Worm (Caenorhabditis elegans) whole organism, midembryonic: Measurements from ENCODE around the gene mrps-35.
"Not testable (repeated sequence)": the region's sequence is repeated elsewhere in the genome, so short reads cannot be mapped to it uniquely, and the experiment has no call there.

Source experiments
- T22C8.4 ChIP-seq: fragments of 200-800 bp; sonication (Bioruptor generic); IDR thresholded peaks from 2 replicates; pipeline ENCODE4 v1.3.6; 2022; ENCODE audit warnings: missing genetic modification characterization, missing compliant biosample characterization
- cog-1 ChIP-seq: sonication (generic microtip); optimal IDR thresholded peaks from 2 replicates; lab custom pipeline; 2016; ENCODE audit warnings: missing genetic modification characterization, missing compliant biosample characterization
- flt-1 ChIP-seq: fragments of 200-800 bp; sonication (Bioruptor generic); IDR thresholded peaks from 2 replicates; pipeline ENCODE4 v1.3.6; 2022; ENCODE audit warnings: missing genetic modification characterization, missing compliant biosample characterization
- klf-2 ChIP-seq: fragments of 200-800 bp; sonication (Bioruptor generic); conservative IDR thresholded peaks from 2 replicates; pipeline ENCODE4 v1.3.6; 2022; ENCODE audit warnings: missing genetic modification reagents, missing genetic modification characterization, missing compliant biosample characterization
- med-1 ChIP-seq: sonication (generic microtip); optimal IDR thresholded peaks from 2 replicates; lab custom pipeline; 2017; ENCODE audit warnings: missing genetic modification characterization, mild to moderate bottlenecking, missing compliant biosample characterization, antibody characterized with exemption, missing genetic modification reagents; ENCODE audit not compliant: insufficient read depth
- ref-1 ChIP-seq: fragments of 200-800 bp; sonication (Bioruptor generic); conservative IDR thresholded peaks from 2 replicates; pipeline ENCODE4 v1.3.6; 2022; ENCODE audit warnings: missing genetic modification reagents, missing genetic modification characterization, missing compliant biosample characterization
- tab-1 ChIP-seq: fragments of 200-800 bp; sonication (Bioruptor generic); IDR thresholded peaks from 2 replicates; pipeline ENCODE4 v1.3.6; 2022; ENCODE audit warnings: missing genetic modification characterization, missing compliant biosample characterization
- ztf-23 ChIP-seq: fragments of 200-800 bp; sonication (Bioruptor generic); IDR thresholded peaks from 2 replicates; pipeline ENCODE4 v1.3.6; 2022; ENCODE audit warnings: missing genetic modification reagents, missing genetic modification characterization, missing compliant biosample characterization
- ztf-29 ChIP-seq: fragments of 200-800 bp; sonication (Bioruptor generic); IDR thresholded peaks from 2 replicates; pipeline ENCODE4 v1.3.6; 2022; ENCODE audit warnings: missing genetic modification reagents, missing genetic modification characterization, missing compliant biosample characterization

Gene mrps-35

ce11 chrV:18993535-18993990 lies 12.5 kb downstream of the mrps-35 start, which contains the start of gene gtf-2F2:
Gene gtf-2F2, plus strand, starts transcription at chrV:18993940.
- TF ChIP-seq T22C8.4 (GFP tag; lab: Robert Waterston, UW) (peak; percentile 87), ref-1 (GFP tag; lab: Robert Waterston, UW) (no peak), tab-1 (no peak), ztf-23 (GFP tag; lab: Robert Waterston, UW) (no peak), ztf-29 (GFP tag; lab: Robert Waterston, UW) (no peak), med-1 (GFP tag; lab: Kevin White, UChicago) (no peak)

DNA sequence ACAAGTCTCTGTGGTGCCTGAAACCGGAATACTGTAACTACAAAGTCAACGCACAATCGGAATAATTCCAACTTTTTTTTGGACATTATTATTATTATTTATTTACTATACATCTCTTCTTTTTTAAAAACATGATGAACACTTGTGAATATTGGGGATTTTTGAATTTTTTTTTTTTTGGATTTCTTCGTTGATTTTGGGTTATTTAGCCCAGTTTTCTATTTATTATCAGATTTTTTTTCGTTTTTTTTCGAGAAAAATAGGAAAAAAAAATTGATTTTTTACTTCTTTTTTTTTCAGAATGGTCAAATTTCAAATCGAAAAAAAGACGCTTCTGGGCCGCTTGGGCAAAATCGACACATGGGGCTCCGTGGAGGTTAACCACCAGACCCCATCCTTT lies 16.9 kb downstream of the mrps-35 start, which contains the start of gene tgt-2:
Gene tgt-2, plus strand, starts transcription at position 301 of the 400 bp plus-strand sequence.
- no peak for TF ChIP-seq T22C8.4 (GFP tag; lab: Robert Waterston, UW)
- TF ChIP-seq ztf-29 (GFP tag; lab: Robert Waterston, UW) = no peak
- no peak for TF ChIP-seq tab-1
- no peak for TF ChIP-seq ztf-23 (GFP tag; lab: Robert Waterston, UW)
- TF ChIP-seq flt-1 = no peak
- no peak for TF ChIP-seq med-1 (GFP tag; lab: Kevin White, UChicago)
- no peak for TF ChIP-seq cog-1 (tag; lab: Kevin White, UChicago)
- TF ChIP-seq ref-1 (GFP tag; lab: Robert Waterston, UW) = no peak
- TF ChIP-seq klf-2 (GFP tag; lab: Robert Waterston, UW) = no peak

DNA sequence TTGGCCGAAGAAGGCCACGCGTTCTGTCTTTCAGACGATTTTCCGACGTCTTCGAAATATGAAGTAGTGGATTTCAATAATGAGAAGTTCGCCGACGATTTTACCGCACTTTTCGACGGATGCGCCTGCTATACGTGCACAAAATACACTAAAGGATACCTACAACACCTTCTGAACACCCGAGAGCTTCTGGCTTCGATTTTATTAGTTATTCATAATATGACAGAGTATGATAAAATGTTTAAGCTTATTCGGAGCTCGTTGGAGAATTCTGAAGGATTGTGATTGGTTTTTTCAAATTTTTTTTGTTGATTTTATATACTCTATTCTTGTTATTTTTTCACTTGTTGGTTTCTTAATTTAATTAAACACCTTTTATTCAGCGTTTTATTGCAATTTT lies 19.4 kb downstream of the mrps-35 start:
- TF ChIP-seq ref-1 (GFP tag; lab: Robert Waterston, UW) (no peak), cog-1 (tag; lab: Kevin White, UChicago) (no peak), ztf-23 (GFP tag; lab: Robert Waterston, UW) (no peak), flt-1 (no peak), klf-2 (GFP tag; lab: Robert Waterston, UW) (no peak), T22C8.4 (GFP tag; lab: Robert Waterston, UW) (no peak), ztf-29 (GFP tag; lab: Robert Waterston, UW) (no peak), tab-1 (no peak), med-1 (GFP tag; lab: Kevin White, UChicago) (no peak)

ce11 chrV:19001016-19001415 lies 19.9 kb downstream of the mrps-35 start, which contains the start of gene Y39B6A.34:
Gene Y39B6A.34, plus strand, starts transcription at chrV:19001018.
- TF ChIP-seq klf-2 (GFP tag; lab: Robert Waterston, UW) = no peak

DNA sequence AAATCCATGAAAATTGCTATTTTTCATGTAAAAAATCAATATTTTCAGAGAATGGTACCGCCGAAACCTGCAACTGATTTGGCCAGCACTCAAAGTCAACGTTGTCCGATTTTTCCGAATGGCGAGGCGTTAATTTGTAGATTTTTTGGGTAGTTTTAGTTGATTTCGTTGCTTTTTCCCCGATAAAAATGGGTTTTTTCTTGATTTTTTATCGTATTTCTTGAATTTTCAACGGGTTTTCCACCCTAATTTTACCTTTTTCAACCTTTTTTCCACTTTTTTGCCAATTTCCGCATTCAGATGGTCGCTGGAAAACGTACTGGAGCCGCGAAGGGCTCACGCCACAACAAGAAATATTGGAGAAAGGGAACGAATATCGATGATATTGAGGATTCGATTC lies 20.6 kb downstream of the mrps-35 start, which contains the start of gene Y39B6A.33:
Gene Y39B6A.33, plus strand, starts transcription at position 301 of the 400 bp plus-strand sequence.
- TF ChIP-seq med-1 (GFP tag; lab: Kevin White, UChicago) = no peak
- no peak for TF ChIP-seq ztf-29 (GFP tag; lab: Robert Waterston, UW)
- no peak for TF ChIP-seq flt-1
- TF ChIP-seq klf-2 (GFP tag; lab: Robert Waterston, UW) = no peak
- TF ChIP-seq ref-1 (GFP tag; lab: Robert Waterston, UW) = no peak
- TF ChIP-seq cog-1 (tag; lab: Kevin White, UChicago) = no peak
- TF ChIP-seq ztf-23 (GFP tag; lab: Robert Waterston, UW) = no peak
- no peak for TF ChIP-seq T22C8.4 (GFP tag; lab: Robert Waterston, UW)
- no peak for TF ChIP-seq tab-1

DNA sequence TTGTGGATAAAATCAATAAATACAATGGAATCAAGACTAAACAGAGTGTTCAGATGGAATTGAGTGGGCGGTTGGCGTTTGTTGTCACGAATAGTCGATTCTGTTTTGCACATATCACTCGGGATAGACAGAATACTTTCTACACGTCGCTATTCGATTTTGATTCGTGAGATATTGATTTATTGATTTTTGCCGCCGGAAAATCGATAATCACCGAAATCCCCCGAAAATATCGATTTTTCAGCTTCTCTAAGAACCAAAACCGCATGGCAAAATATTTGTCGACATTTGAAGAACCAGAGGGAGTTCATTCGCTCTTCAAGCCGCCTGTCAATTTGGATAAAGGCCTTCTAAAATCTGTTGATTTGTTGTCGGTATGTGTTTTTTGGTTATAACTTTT lies 29.3 kb downstream of the mrps-35 start:
- TF ChIP-seq T22C8.4 (GFP tag; lab: Robert Waterston, UW) (peak; percentile 77), flt-1 (no peak)

DNA sequence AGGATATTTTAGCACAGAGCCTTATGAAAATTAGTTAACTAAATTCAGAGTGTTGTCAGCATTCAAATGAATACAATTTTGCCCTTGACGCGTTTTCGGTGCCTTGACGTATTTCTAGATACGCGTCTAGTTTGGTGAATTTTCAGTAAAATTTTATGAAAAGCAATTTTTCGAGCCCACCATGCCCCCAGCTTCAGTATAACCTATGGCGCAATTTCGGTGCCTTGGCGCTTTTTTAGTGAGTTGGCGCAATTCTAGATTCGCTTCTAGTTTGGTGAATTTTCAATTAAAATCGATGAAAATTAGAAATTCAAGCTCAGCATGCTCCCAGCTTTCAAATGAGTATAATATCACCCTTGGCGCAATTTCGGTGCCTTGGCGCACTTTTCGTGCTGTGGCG lies 32.1 kb downstream of the mrps-35 start:
- no peak for TF ChIP-seq med-1 (GFP tag; lab: Kevin White, UChicago)
- TF ChIP-seq flt-1 = no peak
- TF ChIP-seq ztf-23 (GFP tag; lab: Robert Waterston, UW) = no peak
- no peak for TF ChIP-seq ref-1 (GFP tag; lab: Robert Waterston, UW)
- no peak for TF ChIP-seq cog-1 (tag; lab: Kevin White, UChicago)
- TF ChIP-seq tab-1 = no peak
- TF ChIP-seq klf-2 (GFP tag; lab: Robert Waterston, UW) = no peak
- TF ChIP-seq T22C8.4 (GFP tag; lab: Robert Waterston, UW) = no peak
- no peak for TF ChIP-seq ztf-29 (GFP tag; lab: Robert Waterston, UW)

DNA sequence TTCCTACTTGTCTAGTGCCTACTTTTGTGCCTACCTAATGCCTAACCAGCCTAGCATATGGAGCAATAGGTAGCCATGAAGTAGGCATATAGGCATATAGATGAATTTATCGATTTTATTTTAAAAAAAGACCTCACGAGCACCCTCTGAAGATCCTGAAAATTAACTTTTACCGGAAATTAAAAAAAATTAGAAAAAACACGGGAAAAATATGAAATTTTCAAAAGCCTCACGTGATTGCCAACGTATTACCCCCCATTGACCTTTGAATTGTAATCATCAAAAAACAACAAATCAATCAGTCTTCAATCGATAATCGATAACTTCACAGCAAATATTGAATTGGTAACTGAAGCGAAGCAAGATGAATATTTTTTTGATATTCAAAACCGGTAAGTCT lies 33.2 kb downstream of the mrps-35 start, which contains the start of gene Y39B6A.30:
Gene Y39B6A.30, plus strand, starts transcription at position 301 of the 400 bp plus-strand sequence.
- not testable (repeated sequence) for TF ChIP-seq klf-2, ref-1, ztf-23 (GFP tag; lab: Robert Waterston, UW)

- peak; percentile 79 for TF ChIP-seq T22C8.4 (GFP tag; lab: Robert Waterston, UW)
These were observed 33.8 kb downstream of the mrps-35 start for ce11 chrV:19014940-19015339.

DNA sequence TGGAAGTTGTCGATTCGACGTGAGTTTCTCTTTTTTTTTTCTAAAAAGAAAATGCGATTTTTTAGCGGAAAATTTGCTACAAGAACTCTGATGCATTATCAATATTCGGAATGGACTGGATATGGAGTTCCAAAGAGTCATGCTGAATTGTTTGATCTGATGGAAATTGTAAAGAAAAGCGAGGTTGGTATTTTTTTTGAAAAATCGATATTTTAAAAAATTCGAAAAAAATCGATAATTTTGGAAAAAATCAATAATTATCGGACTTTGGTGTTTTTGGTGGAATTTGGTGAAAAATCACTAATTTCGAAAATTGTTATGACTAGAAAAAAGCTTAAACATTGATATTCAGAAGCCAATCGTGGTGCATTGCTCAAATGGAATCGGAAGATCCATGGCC lies 38.1 kb downstream of the mrps-35 start:
- TF ChIP-seq T22C8.4 (GFP tag; lab: Robert Waterston, UW) (peak; percentile 85), ztf-23 (GFP tag; lab: Robert Waterston, UW) (no peak), cog-1 (tag; lab: Kevin White, UChicago) (no peak), med-1 (GFP tag; lab: Kevin White, UChicago) (no peak), flt-1 (no peak)

DNA sequence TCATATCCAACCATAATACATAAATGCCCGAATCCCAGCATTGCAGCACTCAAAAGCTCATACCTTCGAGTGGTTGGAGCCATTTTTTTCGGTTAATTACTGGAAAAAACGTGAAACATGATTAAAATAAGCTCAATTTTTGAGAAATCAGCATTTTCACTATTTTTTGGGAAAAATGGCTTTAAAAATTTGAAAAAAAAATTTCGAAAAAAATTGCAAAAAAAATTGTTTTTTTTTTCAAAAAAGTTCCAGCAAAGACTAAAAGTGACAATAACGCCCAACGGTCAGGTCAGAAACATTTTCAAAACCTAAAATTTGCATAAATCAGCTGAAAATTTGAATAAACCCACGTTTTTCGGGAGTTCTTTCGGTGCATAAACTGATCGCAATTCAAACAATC lies 43.6 kb downstream of the mrps-35 start, which contains the start of gene Y39B6A.29:
Gene Y39B6A.29, minus strand, starts transcription at position 101 of the 400 bp plus-strand sequence.
- no peak for TF ChIP-seq ref-1 (GFP tag; lab: Robert Waterston, UW)
- TF ChIP-seq med-1 (GFP tag; lab: Kevin White, UChicago) = no peak
- no peak for TF ChIP-seq cog-1 (tag; lab: Kevin White, UChicago)
- TF ChIP-seq ztf-29 (GFP tag; lab: Robert Waterston, UW) = no peak
- TF ChIP-seq flt-1 = no peak
- no peak for TF ChIP-seq T22C8.4 (GFP tag; lab: Robert Waterston, UW)
- no peak for TF ChIP-seq tab-1
- TF ChIP-seq klf-2 (GFP tag; lab: Robert Waterston, UW) = no peak
- no peak for TF ChIP-seq ztf-23 (GFP tag; lab: Robert Waterston, UW)
